Fruit fly (Drosophila melanogaster) S2 (cell line): Measurements from ENCODE around the gene CG1387.

ENCODE experiments used
- CG8478 ChIP-seq: fragments of >200 bp; optimal IDR thresholded peaks from 2 replicates; lab custom pipeline; 2018
- CTCF ChIP-seq, 2 experiments: fragments of >200 bp; optimal IDR thresholded peaks; 2 replicates each; lab custom pipeline; 2018

dm6 chrX:8421449-8421795 is 35.8 kb downstream of the CG1387 start:
- TF ChIP-seq CTCF (optimal IDR thresholded peaks at IDR 0.05; lab: Kevin White, UChicago) (no peak), CG8478 (lab: Kevin White, UChicago) (no peak)
